Fruit fly (Drosophila melanogaster) whole organism, wandering third instar larva: ENCODE data around the gene nkd.

ENCODE experiments used
- Abd-B ChIP-seq: fragments of >200 bp; optimal IDR thresholded peaks from 2 replicates; lab custom pipeline; 2017; ENCODE audit warnings: missing biosample characterization, missing genetic modification characterization
- CG32264 ChIP-seq: fragments of 200-800 bp; sonication (Bioruptor generic); optimal IDR thresholded peaks from 2 replicates; lab custom pipeline; 2016; ENCODE audit warnings: missing biosample characterization, missing genetic modification characterization
- CG9705 ChIP-seq: fragments of 200-800 bp; sonication (Bioruptor generic); optimal IDR thresholded peaks from 2 replicates; lab custom pipeline; 2018; ENCODE audit warnings: missing biosample characterization, mild to moderate bottlenecking, missing genetic modification characterization
- CrebA ChIP-seq: fragments of 200-800 bp; sonication (Bioruptor generic); optimal IDR thresholded peaks from 2 replicates; lab custom pipeline; 2016; ENCODE audit warnings: missing biosample characterization, mild to moderate bottlenecking, missing genetic modification characterization, borderline replicate concordance
- Dfd ChIP-seq: fragments of >200 bp; optimal IDR thresholded peaks from 2 replicates; lab custom pipeline; 2017; ENCODE audit warnings: missing biosample characterization, missing genetic modification characterization
- HLH106 ChIP-seq: fragments of 200-800 bp; optimal IDR thresholded peaks from 3 replicates; lab custom pipeline; 2019; ENCODE audit warnings: missing biosample characterization, mild to moderate bottlenecking, missing genetic modification characterization, moderate library complexity
- Hnf4 ChIP-seq: fragments of 200-800 bp; sonication (Bioruptor generic); optimal IDR thresholded peaks from 2 replicates; lab custom pipeline; 2016; ENCODE audit warnings: missing biosample characterization, mild to moderate bottlenecking, missing genetic modification characterization
- Hr83 ChIP-seq: fragments of 200-300 bp; sonication (Bioruptor generic); optimal IDR thresholded peaks from 2 replicates; lab custom pipeline; 2016; ENCODE audit warnings: missing biosample characterization, mild to moderate bottlenecking, missing genetic modification characterization, moderate library complexity; ENCODE audit not compliant: poor library complexity, severe bottlenecking
- Mio ChIP-seq: sonication (Bioruptor generic); optimal IDR thresholded peaks from 2 replicates; lab custom pipeline; 2016; ENCODE audit warnings: missing biosample characterization, missing genetic modification characterization
- Myc ChIP-seq: fragments of >200 bp; optimal IDR thresholded peaks from 2 replicates; lab custom pipeline; 2017
- N ChIP-seq: fragments of >200 bp; optimal IDR thresholded peaks from 2 replicates; lab custom pipeline; 2018; ENCODE audit warnings: missing biosample characterization, missing external identifiers, missing genetic modification characterization
- OdsH ChIP-seq: fragments of 200-800 bp; sonication (Bioruptor generic); optimal IDR thresholded peaks from 2 replicates; lab custom pipeline; 2016; ENCODE audit warnings: missing biosample characterization, mild to moderate bottlenecking, missing genetic modification characterization
- Rel ChIP-seq, 2 experiments: fragments of 200-800 bp; sonication (Bioruptor generic) in 1 of 2; optimal IDR thresholded peaks; 2 replicates in 1 of 2; 3 replicates in 1 of 2; lab custom pipeline; 2016 to 2019; ENCODE audit warnings: mild to moderate bottlenecking in 2 of 2, missing biosample characterization in 2 of 2, missing genetic modification characterization in 2 of 2, moderate library complexity in 1 of 2
- Sp1 ChIP-seq: fragments of 200-800 bp; sonication (Bioruptor generic); optimal IDR thresholded peaks from 3 replicates; lab custom pipeline; 2019; ENCODE audit warnings: missing biosample characterization, mild to moderate bottlenecking, missing genetic modification characterization, moderate library complexity
- Vsx2 ChIP-seq: fragments of 200-300, 225-300 bp; sonication (Bioruptor generic); optimal IDR thresholded peaks from 2 replicates; lab custom pipeline; 2018; ENCODE audit warnings: missing biosample characterization, missing genetic modification characterization; ENCODE audit not compliant: partially characterized antibody
- br ChIP-seq: fragments of 200-800 bp; sonication (Bioruptor generic); optimal IDR thresholded peaks from 2 replicates; lab custom pipeline; 2016; ENCODE audit warnings: missing biosample characterization, missing genetic modification characterization
- brk ChIP-seq: fragments of 200-800 bp; sonication (Bioruptor generic); optimal IDR thresholded peaks from 2 replicates; lab custom pipeline; 2016; ENCODE audit warnings: missing biosample characterization, mild to moderate bottlenecking, missing genetic modification characterization
- dl ChIP-seq, 2 experiments: fragments of 175-275, 200-275 bp in 1 of 2; fragments of 200-275 bp in 1 of 2; sonication (Bioruptor generic); optimal IDR thresholded peaks; lab custom pipeline; 2018; ENCODE audit warnings: mild to moderate bottlenecking in 2 of 2, missing biosample characterization in 2 of 2, missing genetic modification characterization in 2 of 2, moderate library complexity in 2 of 2; ENCODE audit not compliant: partially characterized antibody in 2 of 2, insufficient read depth in 1 of 2
- dmrt93B ChIP-seq: fragments of 200-800 bp; sonication (Bioruptor generic); optimal IDR thresholded peaks from 2 replicates; lab custom pipeline; 2018; ENCODE audit warnings: missing biosample characterization, mild to moderate bottlenecking, missing genetic modification characterization
- dsf ChIP-seq: sonication (Bioruptor generic); optimal IDR thresholded peaks from 2 replicates; lab custom pipeline; 2016; ENCODE audit warnings: missing biosample characterization, missing genetic modification characterization, borderline replicate concordance
- ey ChIP-seq: fragments of 200-800 bp; sonication (Bioruptor generic); optimal IDR thresholded peaks from 2 replicates; lab custom pipeline; 2016; ENCODE audit warnings: missing biosample characterization, missing genetic modification characterization
- foxo ChIP-seq, 2 experiments: fragments of 200-800 bp; sonication (Bioruptor generic); optimal IDR thresholded peaks; 2 replicates in 1 of 2; 3 replicates in 1 of 2; lab custom pipeline; 2016 to 2017; ENCODE audit warnings: missing biosample characterization in 2 of 2, missing genetic modification characterization in 2 of 2
- fru ChIP-seq: fragments of 200-800 bp; sonication (Bioruptor generic); optimal IDR thresholded peaks from 3 replicates; lab custom pipeline; 2016; ENCODE audit warnings: missing biosample characterization, mild to moderate bottlenecking, missing genetic modification characterization
- h ChIP-seq: fragments of 200-800 bp; sonication (Bioruptor generic); optimal IDR thresholded peaks from 3 replicates; lab custom pipeline; 2016; ENCODE audit warnings: missing biosample characterization, mild to moderate bottlenecking, missing genetic modification characterization
- psq ChIP-seq: fragments of 200-800 bp; sonication (Bioruptor generic); optimal IDR thresholded peaks from 3 replicates; lab custom pipeline; 2017; ENCODE audit warnings: missing biosample characterization, mild to moderate bottlenecking, missing genetic modification characterization, moderate library complexity
- rgr ChIP-seq: fragments of 200-800 bp; sonication (Bioruptor generic); optimal IDR thresholded peaks from 3 replicates; lab custom pipeline; 2016; ENCODE audit warnings: missing biosample characterization, mild to moderate bottlenecking, missing genetic modification characterization
- sage ChIP-seq: fragments of 200-800 bp; sonication (Bioruptor generic); optimal IDR thresholded peaks from 2 replicates; lab custom pipeline; 2016; ENCODE audit warnings: missing biosample characterization, mild to moderate bottlenecking, missing genetic modification characterization
- sv ChIP-seq: fragments of 200-800 bp; sonication (Bioruptor generic); optimal IDR thresholded peaks from 3 replicates; lab custom pipeline; 2016; ENCODE audit warnings: missing biosample characterization, missing genetic modification characterization
- woc ChIP-seq: sonication (Bioruptor generic); optimal IDR thresholded peaks from 2 replicates; lab custom pipeline; 2016; ENCODE audit warnings: missing biosample characterization, mild to moderate bottlenecking, missing genetic modification characterization

The nkd gene

DNA sequence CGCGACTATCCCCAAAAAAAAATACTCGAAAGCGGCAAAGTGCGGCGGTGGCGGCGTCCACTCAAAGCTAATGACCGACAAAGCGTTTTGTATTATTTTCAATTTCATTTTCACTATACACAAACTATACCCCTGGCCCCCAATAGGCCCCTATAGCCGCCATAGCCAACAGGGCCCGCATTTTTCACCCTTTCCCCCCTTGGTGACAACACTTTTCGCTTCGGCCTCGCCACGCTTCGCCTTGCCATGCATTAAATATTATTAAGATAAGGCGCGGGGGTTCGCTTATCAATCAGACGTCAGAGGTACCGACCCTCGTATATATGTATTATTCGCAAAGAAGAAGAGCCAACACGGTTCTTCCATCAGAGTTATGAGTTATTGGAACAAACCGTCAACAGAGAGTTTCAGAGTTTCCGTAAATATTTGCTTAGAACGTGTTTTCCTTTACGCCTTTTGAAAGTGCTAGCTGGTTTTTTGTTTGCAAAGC lies 5.0 kb downstream of the nkd start:
- TF ChIP-seq psq (GFP tag; lab: Kevin White, UChicago) (peak; percentile 5), sage (GFP tag; lab: Kevin White, UChicago) (no peak), br (peak; percentile 3), HLH106 (tag; lab: Kevin White, UChicago) (no peak), OdsH (GFP tag; lab: Kevin White, UChicago) (no peak), CG9705 (GFP tag; lab: Kevin White, UChicago) (no peak), h (GFP tag; lab: Kevin White, UChicago) (peak; percentile 83), dmrt93B (GFP tag; lab: Kevin White, UChicago) (no peak), Vsx2 (GFP tag; lab: Kevin White, UChicago) (no peak), Rel (GFP tag; optimal IDR thresholded peaks at IDR 0.05; lab: Kevin White, UChicago) (no peak), Rel (tag; optimal IDR thresholded peaks at IDR 0.05; lab: Kevin White, UChicago) (peak; percentile 5), Hnf4 (GFP tag; lab: Kevin White, UChicago) (no peak), N (GFP tag; lab: Kevin White, UChicago) (no peak)

DNA sequence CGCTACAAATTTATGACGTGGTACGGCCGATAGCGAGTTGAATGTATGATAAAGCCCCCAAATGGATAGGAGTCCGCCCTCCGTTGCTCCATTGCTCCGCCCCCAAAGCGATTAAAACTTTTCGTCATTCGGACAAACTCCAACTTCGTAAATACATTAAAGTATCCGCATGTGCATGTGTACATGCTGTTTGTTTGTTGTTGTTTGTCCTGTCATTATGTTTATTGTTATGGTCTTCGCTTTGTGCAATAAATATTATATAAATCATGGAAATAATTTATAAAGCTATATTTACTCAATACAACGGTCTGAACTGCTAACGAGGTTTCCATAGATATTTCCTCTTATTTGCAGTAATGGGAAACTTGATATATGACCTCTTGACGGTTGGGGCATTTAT lies 8.2 kb downstream of the nkd start:
- no peak for TF ChIP-seq Myc (lab: Kevin White, UChicago)

DNA sequence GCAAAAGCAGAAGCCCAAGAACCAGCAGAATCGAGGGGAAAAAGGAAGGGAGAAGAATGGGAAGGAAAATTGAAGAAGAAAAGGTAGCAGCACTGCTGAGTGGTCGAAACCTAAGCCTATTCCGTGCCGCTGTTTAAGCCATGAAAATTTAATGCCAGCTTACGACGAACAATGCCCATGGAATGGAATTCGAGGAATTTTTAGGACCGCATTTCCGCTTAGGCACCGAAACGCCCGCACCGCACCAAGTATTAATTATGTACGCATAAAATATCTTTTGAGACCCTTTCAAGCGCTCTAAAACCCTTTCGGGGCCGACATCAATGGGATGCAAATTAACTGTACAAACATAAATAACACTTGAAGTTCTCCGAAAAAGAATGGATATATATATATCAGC lies 9.1 kb downstream of the nkd start:
- TF ChIP-seq Hr83 (GFP tag; lab: Kevin White, UChicago) = no peak
- TF ChIP-seq CG9705 (GFP tag; lab: Kevin White, UChicago) = no peak
- TF ChIP-seq dmrt93B (GFP tag; lab: Kevin White, UChicago) = no peak
- no peak for TF ChIP-seq HLH106 (tag; lab: Kevin White, UChicago)
- no peak for TF ChIP-seq Abd-B (GFP tag; lab: Kevin White, UChicago)
- no peak for TF ChIP-seq CrebA
- no peak for TF ChIP-seq ey (GFP tag; lab: Kevin White, UChicago)
- TF ChIP-seq Mio (GFP tag; lab: Kevin White, UChicago) = no peak

DNA sequence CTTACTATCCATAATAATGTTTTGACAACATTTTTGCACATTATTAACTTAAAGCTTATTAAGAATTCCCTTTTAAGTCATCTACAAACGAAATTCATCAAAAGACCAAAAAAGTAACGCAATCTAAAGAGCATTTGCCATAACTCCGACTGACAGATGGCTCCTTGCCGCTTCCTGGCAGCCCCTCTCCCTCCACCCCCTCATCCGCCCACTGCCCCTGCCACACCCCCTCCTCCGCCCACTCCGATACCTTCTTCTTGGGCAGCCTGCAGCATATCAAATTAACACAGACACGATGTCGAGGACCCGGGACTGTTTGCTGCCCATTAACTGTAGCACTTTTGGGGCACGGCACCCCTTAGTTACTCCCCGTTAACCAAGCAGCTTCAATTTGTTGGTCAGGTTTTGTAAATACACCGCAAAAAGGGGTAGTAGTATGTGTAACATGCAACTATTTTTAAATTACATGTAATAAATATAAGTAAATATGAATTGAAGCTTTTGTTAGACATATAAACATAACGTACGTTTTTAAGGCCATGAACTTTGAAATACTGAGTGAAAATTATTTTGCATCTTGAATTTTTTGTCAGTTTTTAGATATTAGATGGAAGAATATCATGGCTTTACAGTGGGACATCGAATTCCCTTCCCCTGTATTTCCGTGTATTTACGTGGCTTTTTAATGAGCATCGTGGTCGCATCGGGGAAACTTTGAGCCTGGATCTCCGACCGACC lies 9.9 kb downstream of the nkd start:
- TF ChIP-seq psq (GFP tag; lab: Kevin White, UChicago) (peak; percentile 53), HLH106 (tag; lab: Kevin White, UChicago) (peak; percentile 62), foxo (GFP tag; optimal IDR thresholded peaks at IDR 0.05; lab: Kevin White, UChicago) (peak in 1 of 2 experiments; percentile 54), dsf (GFP tag; lab: Kevin White, UChicago) (no peak), Vsx2 (GFP tag; lab: Kevin White, UChicago) (no peak), woc (peak; percentile 28), dmrt93B (GFP tag; lab: Kevin White, UChicago) (peak; percentile 24), brk (GFP tag; lab: Kevin White, UChicago) (peak; percentile 10), rgr (GFP tag; lab: Kevin White, UChicago) (peak; percentile 27), CG9705 (GFP tag; lab: Kevin White, UChicago) (peak; percentile 35), Sp1 (peak; percentile 70), Dfd (GFP tag; lab: Kevin White, UChicago) (peak; percentile 68), h (GFP tag; lab: Kevin White, UChicago) (peak; percentile 57), OdsH (GFP tag; lab: Kevin White, UChicago) (peak; percentile 53), Hnf4 (GFP tag; lab: Kevin White, UChicago) (no peak), Rel (GFP tag; optimal IDR thresholded peaks at IDR 0.05; lab: Kevin White, UChicago) (no peak), Rel (tag; optimal IDR thresholded peaks at IDR 0.05; lab: Kevin White, UChicago) (no peak), fru (GFP tag; lab: Kevin White, UChicago) (peak; percentile 70), br (peak; percentile 25), ey (GFP tag; lab: Kevin White, UChicago) (peak; percentile 44)

DNA sequence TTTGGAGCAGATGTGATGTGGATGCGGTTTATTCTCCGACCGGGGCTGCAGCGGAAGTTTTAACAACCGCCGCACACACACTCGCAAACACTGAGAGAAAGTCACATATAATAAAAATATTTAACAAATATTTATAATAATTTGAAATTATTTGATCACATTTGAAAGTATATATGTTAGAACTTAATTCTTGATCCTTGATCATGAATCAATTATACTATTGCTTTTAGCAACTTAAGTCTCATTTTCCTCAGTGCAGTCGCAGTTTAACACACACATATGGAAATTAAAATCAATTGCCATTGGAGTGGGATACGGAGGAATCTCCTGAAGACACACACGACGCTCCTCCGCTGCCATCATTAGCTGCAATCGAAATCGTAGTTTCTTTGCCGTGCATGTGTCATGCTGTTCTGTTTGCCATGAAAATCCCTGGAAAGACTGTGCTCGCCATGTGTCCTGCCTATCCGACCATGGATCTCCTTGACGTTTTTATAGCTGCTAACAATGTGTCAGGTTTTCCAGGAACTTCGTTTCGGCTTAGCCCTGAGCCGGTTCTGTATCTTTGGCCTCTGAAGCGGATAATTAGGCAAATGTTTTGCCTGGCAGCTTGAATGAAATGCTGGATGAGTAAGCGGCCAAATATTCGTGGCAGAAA lies 12.0 kb downstream of the nkd start:
- TF ChIP-seq CG32264 (GFP tag; lab: Kevin White, UChicago) (no peak), Rel (GFP tag; optimal IDR thresholded peaks at IDR 0.05; lab: Kevin White, UChicago) (peak; percentile 42), Rel (tag; optimal IDR thresholded peaks at IDR 0.05; lab: Kevin White, UChicago) (peak; percentile 44), dmrt93B (GFP tag; lab: Kevin White, UChicago) (peak; percentile 28), HLH106 (tag; lab: Kevin White, UChicago) (peak; percentile 80), brk (GFP tag; lab: Kevin White, UChicago) (peak; percentile 33), sv (no peak), woc (peak; percentile 4), rgr (GFP tag; lab: Kevin White, UChicago) (peak; percentile 75), CG9705 (GFP tag; lab: Kevin White, UChicago) (no peak), Hnf4 (GFP tag; lab: Kevin White, UChicago) (peak; percentile 34), ey (GFP tag; lab: Kevin White, UChicago) (no peak), h (GFP tag; lab: Kevin White, UChicago) (peak; percentile 64), Dfd (GFP tag; lab: Kevin White, UChicago) (no peak), fru (GFP tag; lab: Kevin White, UChicago) (peak; percentile 46), Mio (GFP tag; lab: Kevin White, UChicago) (no peak), dl (GFP tag; optimal IDR thresholded peaks at IDR 0.05; lab: Kevin White, UChicago; ENCODE audit: insufficient read depth in 1 of 2, partially characterized antibody in 2 of 2) (no peak), br (peak; percentile 30), Sp1 (peak; percentile 78), foxo (GFP tag; optimal IDR thresholded peaks at IDR 0.05; lab: Kevin White, UChicago) (peak in 1 of 2 experiments; percentile 74), psq (GFP tag; lab: Kevin White, UChicago) (peak; percentile 76), N (GFP tag; lab: Kevin White, UChicago) (no peak), sage (GFP tag; lab: Kevin White, UChicago) (peak; percentile 58), OdsH (GFP tag; lab: Kevin White, UChicago) (peak; percentile 59)
